Worm (Caenorhabditis elegans): ENCODE results near the gene W06D11.2.

DNA sequence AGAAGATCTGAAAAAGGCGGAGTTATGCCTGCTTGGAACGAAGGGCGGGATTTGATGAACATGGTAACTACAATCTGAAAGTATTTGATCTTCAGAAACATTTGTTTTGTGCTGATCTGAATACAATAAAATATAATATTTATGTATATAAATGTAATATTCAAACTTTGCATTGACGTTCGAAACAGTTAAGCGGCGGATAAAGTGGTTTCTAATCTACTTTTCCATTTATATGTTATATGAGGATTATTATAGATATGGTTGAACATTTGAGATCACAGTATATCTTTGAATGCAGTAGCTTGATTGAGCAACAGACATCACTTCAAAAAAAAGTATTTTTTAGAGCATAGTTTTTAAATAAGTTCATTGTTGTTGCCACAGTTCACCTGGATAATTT lies 22.7 kb downstream of the W06D11.2 start, which contains the start of gene H19J13.2:
- TF ChIP-seq attf-5 (GFP tag; optimal IDR thresholded peaks at IDR 0.05) = no peak
- TF ChIP-seq fkh-3 (tag; optimal IDR thresholded peaks at IDR 0.05) = no peak
- no peak for TF ChIP-seq ama-1 (optimal IDR thresholded peaks at IDR 0.05)
- TF ChIP-seq ama-1 (GFP tag; optimal IDR thresholded peaks at IDR 0.05) = no peak

All from whole organism, young adult.